Fruit fly (Drosophila melanogaster) whole organism, embryonic: ENCODE data around the gene Desat2.

Experiments
- Abd-B ChIP-seq: fragments of 200-800 bp; sonication (Bioruptor generic); optimal IDR thresholded peaks from 2 replicates; lab custom pipeline; 2018; ENCODE audit warnings: missing biosample characterization, mild to moderate bottlenecking, missing genetic modification characterization, moderate library complexity
- Asciz ChIP-seq: fragments of 200-800 bp; sonication (Bioruptor generic); optimal IDR thresholded peaks from 2 replicates; lab custom pipeline; 2017; ENCODE audit warnings: missing biosample characterization, mild to moderate bottlenecking, missing genetic modification characterization, missing genetic modification reagents
- BEAF-32 ChIP-seq: fragments of 200-800 bp; sonication (Bioruptor generic); optimal IDR thresholded peaks from 3 replicates; lab custom pipeline; 2017; ENCODE audit warnings: missing biosample characterization, missing genetic modification characterization, mild to moderate bottlenecking, moderate library complexity, missing genetic modification reagents
- Bdp1 ChIP-seq: fragments of 200-800 bp; sonication (Bioruptor generic); optimal IDR thresholded peaks from 3 replicates; lab custom pipeline; 2016; ENCODE audit warnings: missing biosample characterization, missing genetic modification characterization
- CG12071 ChIP-seq: fragments of 200-800 bp; sonication (Bioruptor generic); optimal IDR thresholded peaks from 3 replicates; lab custom pipeline; 2018; ENCODE audit warnings: missing biosample characterization, mild to moderate bottlenecking, missing genetic modification characterization
- CG12219 ChIP-seq: fragments of 200-800 bp; sonication (Bioruptor generic); optimal IDR thresholded peaks from 3 replicates; lab custom pipeline; 2018; ENCODE audit warnings: missing biosample characterization, mild to moderate bottlenecking, missing genetic modification characterization
- CG14441 ChIP-seq: fragments of 200-800 bp; sonication (Bioruptor generic); IDR thresholded peaks from 2 replicates; pipeline ENCODE4 v1.3.6; 2022; ENCODE audit warnings: missing biosample characterization, missing genetic modification characterization
- CG14710 ChIP-seq: fragments of 200-800 bp; sonication (Bioruptor generic); optimal IDR thresholded peaks from 3 replicates; lab custom pipeline; 2019; ENCODE audit warnings: missing biosample characterization, mild to moderate bottlenecking, missing genetic modification characterization, moderate library complexity
- CG15011 ChIP-seq: fragments of 200-800 bp; sonication (Bioruptor generic); optimal IDR thresholded peaks from 3 replicates; lab custom pipeline; 2018; ENCODE audit warnings: missing biosample characterization, mild to moderate bottlenecking, missing genetic modification characterization
- CG16863 ChIP-seq: fragments of 200-800 bp; sonication (Bioruptor generic); optimal IDR thresholded peaks from 3 replicates; lab custom pipeline; 2016; ENCODE audit warnings: missing biosample characterization, missing genetic modification characterization
- CG17612 ChIP-seq: fragments of 200-800 bp; sonication (Bioruptor generic); IDR thresholded peaks from 2 replicates; pipeline ENCODE4 v1.3.6; 2022; ENCODE audit warnings: missing biosample characterization, missing genetic modification characterization
- CG17829 ChIP-seq: fragments of 200-800 bp; optimal IDR thresholded peaks from 2 replicates; lab custom pipeline; 2019; ENCODE audit warnings: missing biosample characterization, mild to moderate bottlenecking, missing genetic modification characterization, moderate library complexity
- CG1792 ChIP-seq: fragments of 200-800 bp; sonication (Bioruptor generic); optimal IDR thresholded peaks from 2 replicates; lab custom pipeline; 2016; ENCODE audit warnings: missing biosample characterization, missing genetic modification characterization
- CG18764 ChIP-seq: fragments of 200-800 bp; sonication (Bioruptor generic); optimal IDR thresholded peaks from 3 replicates; lab custom pipeline; 2016; ENCODE audit warnings: missing biosample characterization, missing genetic modification characterization
- CG31388 ChIP-seq: fragments of 200-800 bp; sonication (Bioruptor generic); optimal IDR thresholded peaks from 2 replicates; lab custom pipeline; 2016; ENCODE audit warnings: missing biosample characterization, missing genetic modification characterization
- CG34376 ChIP-seq: fragments of 200-800 bp; sonication (Bioruptor generic); optimal IDR thresholded peaks from 2 replicates; lab custom pipeline; 2018; ENCODE audit warnings: missing biosample characterization, mild to moderate bottlenecking, missing genetic modification characterization
- CG4282 ChIP-seq: fragments of 200-800 bp; sonication (Bioruptor generic); optimal IDR thresholded peaks from 2 replicates; lab custom pipeline; 2016; ENCODE audit warnings: missing biosample characterization, missing genetic modification characterization
- CG4730 ChIP-seq: fragments of 200-800 bp; sonication (Bioruptor generic); IDR thresholded peaks from 2 replicates; pipeline ENCODE4 v1.3.6; 2022; ENCODE audit warnings: missing biosample characterization, missing genetic modification characterization
- CG4854 ChIP-seq: fragments of 200-800 bp; sonication (Bioruptor generic); optimal IDR thresholded peaks from 2 replicates; lab custom pipeline; 2016; ENCODE audit warnings: missing biosample characterization, missing genetic modification characterization, inconsistent platforms
- CG5180 ChIP-seq: fragments of 200-800 bp; sonication (Bioruptor generic); optimal IDR thresholded peaks from 3 replicates; lab custom pipeline; 2017; ENCODE audit warnings: missing biosample characterization, missing genetic modification characterization, mild to moderate bottlenecking, moderate library complexity, missing genetic modification reagents
- CG5953 ChIP-seq: fragments of 200-800 bp; sonication (Bioruptor generic); IDR thresholded peaks from 2 replicates; pipeline ENCODE4 v1.3.6; 2022; ENCODE audit warnings: missing biosample characterization, missing genetic modification characterization
- Camta ChIP-seq: fragments of 200-800 bp; sonication (Bioruptor generic); optimal IDR thresholded peaks from 2 replicates; lab custom pipeline; 2016; ENCODE audit warnings: missing biosample characterization, missing genetic modification characterization
- D19B ChIP-seq: fragments of 200-800 bp; sonication (Bioruptor generic); optimal IDR thresholded peaks from 2 replicates; lab custom pipeline; 2017; ENCODE audit warnings: missing biosample characterization, mild to moderate bottlenecking, missing genetic modification characterization
- Deaf1 ChIP-seq: fragments of 200-800 bp; optimal IDR thresholded peaks from 3 replicates; lab custom pipeline; 2019; ENCODE audit warnings: missing biosample characterization, mild to moderate bottlenecking, missing genetic modification characterization, moderate library complexity
- Gsc ChIP-seq: fragments of 200-800 bp; sonication (Bioruptor generic); IDR thresholded peaks from 2 replicates; pipeline ENCODE4 v1.3.6; 2022; ENCODE audit warnings: missing biosample characterization, missing genetic modification characterization
- Hmr ChIP-seq: fragments of 200-800 bp; sonication (Bioruptor generic); optimal IDR thresholded peaks from 3 replicates; lab custom pipeline; 2017; ENCODE audit warnings: mild to moderate bottlenecking, missing biosample characterization, missing genetic modification reagents, missing genetic modification characterization
- Kr ChIP-seq: fragments of 200-800 bp; sonication (Bioruptor generic); optimal IDR thresholded peaks from 2 replicates; lab custom pipeline; 2017; ENCODE audit warnings: missing biosample characterization, mild to moderate bottlenecking, missing genetic modification characterization
- Med ChIP-seq: fragments of 200-800 bp; sonication (Bioruptor generic); peaks from one replicate; lab custom pipeline; 2016; ENCODE audit warnings: missing biosample characterization, missing genetic modification characterization, mild to moderate bottlenecking, inconsistent platforms, moderate library complexity
- Optix ChIP-seq: fragments of 200-800 bp; sonication (Bioruptor generic); IDR thresholded peaks from 3 replicates; pipeline ENCODE4 v1.3.6; 2022; ENCODE audit warnings: missing biosample characterization, missing genetic modification characterization
- Ravus ChIP-seq: fragments of 200-800 bp; sonication (Bioruptor generic); IDR thresholded peaks from 2 replicates; pipeline ENCODE4 v1.3.6; 2022; ENCODE audit warnings: missing biosample characterization, missing genetic modification characterization
- Rfx ChIP-seq: fragments of 200-800 bp; sonication (Bioruptor generic); IDR thresholded peaks from 2 replicates; pipeline ENCODE4 v1.3.6; 2022; ENCODE audit warnings: missing biosample characterization, missing genetic modification characterization
- Rx ChIP-seq: fragments of 200-800 bp; sonication (Bioruptor generic); IDR thresholded peaks from 2 replicates; pipeline ENCODE4 v1.3.6; 2022; ENCODE audit warnings: missing biosample characterization, missing genetic modification characterization
- ci ChIP-seq: fragments of 200-800 bp; sonication (Bioruptor generic); IDR thresholded peaks from 3 replicates; pipeline ENCODE4 v1.3.6; 2022; ENCODE audit warnings: missing biosample characterization, missing genetic modification characterization
- fd96Cb ChIP-seq: fragments of 200-800 bp; sonication (Bioruptor generic); optimal IDR thresholded peaks from 2 replicates; lab custom pipeline; 2018; ENCODE audit warnings: missing biosample characterization, mild to moderate bottlenecking, missing genetic modification characterization, moderate library complexity
- ftz-f1 ChIP-seq: fragments of 200-800 bp; sonication (Bioruptor generic); optimal IDR thresholded peaks from 2 replicates; lab custom pipeline; 2016; ENCODE audit warnings: missing biosample characterization, missing genetic modification characterization
- gcm ChIP-seq: fragments of 200-800 bp; sonication (Bioruptor generic); optimal IDR thresholded peaks from 2 replicates; lab custom pipeline; 2019; ENCODE audit warnings: missing biosample characterization, mild to moderate bottlenecking, missing genetic modification characterization, moderate library complexity
- hbn ChIP-seq: fragments of 200-800 bp; sonication (Bioruptor generic); IDR thresholded peaks from 2 replicates; pipeline ENCODE4 v1.3.6; 2022; ENCODE audit warnings: missing biosample characterization, missing genetic modification characterization; ENCODE audit not compliant: partially characterized antibody
- hkb ChIP-seq, 2 experiments: fragments of 200-800 bp in 1 of 2; fragments of >200 bp in 1 of 2; sonication (Bioruptor generic) in 1 of 2; IDR thresholded peaks in 1 of 2; optimal IDR thresholded peaks in 1 of 2; 2 replicates each; pipeline versions ENCODE4 v1.3.6 to Lab custom; 2017 to 2022; ENCODE audit warnings: missing biosample characterization in 1 of 2, missing genetic modification characterization in 1 of 2
- klu ChIP-seq: fragments of 200-800 bp; sonication (Bioruptor generic); IDR thresholded peaks from 2 replicates; pipeline ENCODE4 v1.3.6; 2022; ENCODE audit warnings: missing biosample characterization, missing genetic modification characterization
- mam ChIP-seq: fragments of 200-800 bp; sonication (Bioruptor generic); optimal IDR thresholded peaks from 3 replicates; lab custom pipeline; 2016; ENCODE audit warnings: missing biosample characterization, missing genetic modification characterization
- mld ChIP-seq: fragments of 200-800 bp; sonication (Bioruptor generic); IDR thresholded peaks from 3 replicates; pipeline ENCODE4 v1.3.6; 2022; ENCODE audit warnings: missing biosample characterization, missing genetic modification characterization; ENCODE audit not compliant: partially characterized antibody
- onecut ChIP-seq: fragments of 200-800 bp; sonication (Bioruptor generic); IDR thresholded peaks from 2 replicates; pipeline ENCODE4 v1.3.6; 2022; ENCODE audit warnings: missing biosample characterization, missing genetic modification characterization
- peb ChIP-seq: fragments of 200-800 bp; sonication (Bioruptor generic); IDR thresholded peaks from 2 replicates; pipeline ENCODE4 v1.3.6; 2022; ENCODE audit warnings: missing biosample characterization, missing genetic modification characterization
- schlank ChIP-seq: fragments of 200-800 bp; sonication (Bioruptor generic); optimal IDR thresholded peaks from 2 replicates; lab custom pipeline; 2018; ENCODE audit warnings: missing biosample characterization, mild to moderate bottlenecking, missing genetic modification characterization
- seq ChIP-seq: fragments of 200-800 bp; sonication (Bioruptor generic); IDR thresholded peaks from 2 replicates; pipeline ENCODE4 v1.3.6; 2022; ENCODE audit warnings: missing biosample characterization, missing genetic modification characterization
- so ChIP-seq: fragments of 200-800 bp; sonication (Bioruptor generic); IDR thresholded peaks from 3 replicates; pipeline ENCODE4 v1.3.6; 2022; ENCODE audit warnings: missing biosample characterization, missing genetic modification characterization
- sob ChIP-seq: fragments of 200-800 bp; sonication (Bioruptor generic); IDR thresholded peaks from 2 replicates; pipeline ENCODE4 v1.3.6; 2022; ENCODE audit warnings: missing biosample characterization, missing genetic modification characterization
- tin ChIP-seq: fragments of 200-800 bp; sonication (Bioruptor generic); optimal IDR thresholded peaks from 3 replicates; lab custom pipeline; 2016; ENCODE audit warnings: missing biosample characterization, missing genetic modification characterization
- wdn ChIP-seq: fragments of 200-800 bp; sonication (Bioruptor generic); IDR thresholded peaks from 2 replicates; pipeline ENCODE4 v1.3.6; 2022; ENCODE audit warnings: missing biosample characterization, missing genetic modification characterization
- wek ChIP-seq: fragments of 200-800 bp; sonication (Bioruptor generic); optimal IDR thresholded peaks from 3 replicates; lab custom pipeline; 2018; ENCODE audit warnings: missing biosample characterization, mild to moderate bottlenecking, missing genetic modification characterization, moderate library complexity
- zen ChIP-seq: fragments of 200-800 bp; sonication (Bioruptor generic); optimal IDR thresholded peaks from 3 replicates; lab custom pipeline; 2018; ENCODE audit warnings: missing biosample characterization, mild to moderate bottlenecking, missing genetic modification characterization, moderate library complexity
- zf30C ChIP-seq: fragments of 200-800 bp; sonication (Bioruptor generic); optimal IDR thresholded peaks from 3 replicates; lab custom pipeline; 2018; ENCODE audit warnings: missing biosample characterization, mild to moderate bottlenecking, missing genetic modification characterization

Gene Desat2

dm6 chr3R:12433764-12434163, 2.3 kb upstream of the Desat2 start, which contains the start of the genes Aos1 and Srlp (continued):
- TF ChIP-seq CG17612 (GFP tag; lab: Robert Waterston, UW) (no peak), peb (no peak), Optix (no peak), CG14710 (tag; lab: Kevin White, UChicago) (peak; percentile 86), CG12219 (no peak), BEAF-32 (GFP tag; lab: Kevin White, UChicago) (peak; percentile 61), fd96Cb (tag; lab: Kevin White, UChicago) (peak; percentile 23), Ravus (GFP tag; lab: Robert Waterston, UW) (no peak), Kr (GFP tag; lab: Kevin White, UChicago) (no peak), wek (GFP tag; lab: Kevin White, UChicago) (no peak), CG34376 (GFP tag; lab: Kevin White, UChicago) (peak; percentile 17), CG18764 (GFP tag; lab: Kevin White, UChicago) (peak; percentile 20), zen (tag; lab: Kevin White, UChicago) (peak; percentile 63), Bdp1 (GFP tag; lab: Kevin White, UChicago) (no peak), onecut (GFP tag; lab: Robert Waterston, UW) (no peak), CG4730 (GFP tag; lab: Robert Waterston, UW) (no peak), D19B (no peak), hbn (no peak; the same call in 1 of the 2 replicates), CG12071 (GFP tag; lab: Kevin White, UChicago) (no peak), seq (GFP tag; lab: Robert Waterston, UW) (no peak), wdn (GFP tag; lab: Robert Waterston, UW) (no peak), CG17829 (tag; lab: Kevin White, UChicago) (peak; percentile 66), zf30C (GFP tag; lab: Kevin White, UChicago) (no peak), tin (GFP tag; lab: Kevin White, UChicago) (peak; percentile 47), CG5180 (GFP tag; lab: Kevin White, UChicago) (no peak), CG16863 (no peak), Rfx (GFP tag; lab: Robert Waterston, UW) (0 out of 2 replicates have a peak, but pooled peaks have one; percentile 36), klu (GFP tag; lab: Robert Waterston, UW) (no peak), Camta (no peak), CG15011 (GFP tag; lab: Kevin White, UChicago) (no peak), Gsc (GFP tag; lab: Robert Waterston, UW) (no peak), CG31388 (GFP tag; lab: Kevin White, UChicago) (no peak), CG4282 (GFP tag; lab: Kevin White, UChicago) (no peak), mld (GFP tag; lab: Robert Waterston, UW) (no peak), CG5953 (GFP tag; lab: Robert Waterston, UW) (no peak), Rx (GFP tag; lab: Robert Waterston, UW) (no peak), schlank (no peak), Med (GFP tag; lab: Kevin White, UChicago) (peak; percentile 52), CG14441 (no peak), ftz-f1 (GFP tag; lab: Kevin White, UChicago) (no peak), Abd-B (peak; percentile 62), Asciz (GFP tag; lab: Kevin White, UChicago) (no peak), sob (GFP tag; lab: Robert Waterston, UW) (no peak), ci (GFP tag; lab: Robert Waterston, UW) (no peak), Deaf1 (tag; lab: Kevin White, UChicago) (no peak), gcm (GFP tag; lab: Kevin White, UChicago) (no peak), hkb (optimal IDR thresholded peaks at IDR 0.05; lab: Kevin White, UChicago) (no peak), hkb (GFP tag; IDR thresholded peaks at IDR 0.05; lab: Robert Waterston, UW) (no peak), CG1792 (GFP tag; lab: Kevin White, UChicago) (no peak), CG4854 (GFP tag; lab: Kevin White, UChicago) (no peak), mam (GFP tag; lab: Kevin White, UChicago) (peak; percentile 15), Hmr (GFP tag; lab: Kevin White, UChicago) (no peak), so (no peak)
